Worm (Caenorhabditis elegans) whole organism, late embryonic: Measurements from ENCODE around the gene cki-1.

Source experiments
- ceh-31 ChIP-seq: sonication (generic microtip); optimal IDR thresholded peaks from 2 replicates; lab custom pipeline; 2016; ENCODE audit warnings: missing genetic modification characterization, missing compliant biosample characterization
- che-1 ChIP-seq: sonication (generic microtip); optimal IDR thresholded peaks from 2 replicates; lab custom pipeline; 2016; ENCODE audit warnings: mild to moderate bottlenecking, missing genetic modification characterization, missing compliant biosample characterization
- dmd-4 ChIP-seq: sonication (generic microtip); optimal IDR thresholded peaks from 2 replicates; lab custom pipeline; 2016; ENCODE audit warnings: borderline replicate concordance, missing genetic modification characterization, missing compliant biosample characterization
- elt-2 ChIP-seq: sonication (generic microtip); optimal IDR thresholded peaks from 2 replicates; lab custom pipeline; 2016; ENCODE audit warnings: missing genetic modification reagents, missing genetic modification characterization, missing compliant biosample characterization
- elt-4 ChIP-seq: sonication (generic microtip); optimal IDR thresholded peaks from 2 replicates; lab custom pipeline; 2016; ENCODE audit warnings: missing genetic modification characterization, missing compliant biosample characterization
- fkh-10 ChIP-seq: fragments of 150-350 bp; optimal IDR thresholded peaks from 2 replicates; lab custom pipeline; 2014; ENCODE audit warnings: missing biosample characterization, missing genetic modification reagents, missing genetic modification characterization
- fkh-6 ChIP-seq: sonication (generic microtip); optimal IDR thresholded peaks from 2 replicates; lab custom pipeline; 2016; ENCODE audit warnings: missing genetic modification characterization, missing compliant biosample characterization
- madf-2 ChIP-seq: sonication (generic microtip); optimal IDR thresholded peaks from 2 replicates; lab custom pipeline; 2017; ENCODE audit warnings: missing genetic modification characterization, missing compliant biosample characterization
- nfya-1 ChIP-seq: sonication (generic microtip); optimal IDR thresholded peaks from 2 replicates; lab custom pipeline; 2017; ENCODE audit warnings: missing genetic modification characterization, mild to moderate bottlenecking, missing compliant biosample characterization, antibody characterized with exemption, moderate library complexity
- nhr-11 ChIP-seq: fragments of 150-350 bp; optimal IDR thresholded peaks from 2 replicates; lab custom pipeline; 2014; ENCODE audit warnings: missing biosample characterization, missing genetic modification characterization
- pha-4 ChIP-seq: fragments of 150-350 bp; optimal IDR thresholded peaks from 2 replicates; lab custom pipeline; 2018; ENCODE audit warnings: missing biosample characterization, missing genetic modification reagents, missing genetic modification characterization
- pros-1 ChIP-seq: fragments of 150-350 bp; optimal IDR thresholded peaks from 2 replicates; lab custom pipeline; 2014; ENCODE audit warnings: missing biosample characterization, missing genetic modification reagents, missing genetic modification characterization
- ref-2 ChIP-seq: sonication (generic microtip); optimal IDR thresholded peaks from 2 replicates; lab custom pipeline; 2016; ENCODE audit warnings: missing genetic modification characterization, missing compliant biosample characterization
- tbx-7 ChIP-seq: sonication (generic microtip); optimal IDR thresholded peaks from 2 replicates; lab custom pipeline; 2016; ENCODE audit warnings: missing genotype, missing genetic modification characterization, missing compliant biosample characterization

ce11 chrII:7851480-7851879, 40.4 kb downstream of the cki-1 start:
- no peak for TF ChIP-seq nfya-1 (tag; lab: Kevin White, UChicago)
- no peak for TF ChIP-seq ceh-31 (tag; lab: Kevin White, UChicago)
- no peak for TF ChIP-seq ref-2 (tag; lab: Kevin White, UChicago)
- TF ChIP-seq che-1, result no peak
- TF ChIP-seq nhr-11 (tag; lab: Kevin White, UChicago), result no peak
- no peak for TF ChIP-seq fkh-6 (tag; lab: Kevin White, UChicago)
- TF ChIP-seq tbx-7 (tag; lab: Kevin White, UChicago), result no peak
- no peak for TF ChIP-seq pros-1
- TF ChIP-seq madf-2 (tag; lab: Kevin White, UChicago), result no peak
- TF ChIP-seq elt-4 (tag; lab: Kevin White, UChicago), result no peak
- no peak for TF ChIP-seq fkh-10 (GFP tag; lab: Kevin White, UChicago)
- no peak for TF ChIP-seq pha-4 (tag; lab: Kevin White, UChicago)
- no peak for TF ChIP-seq dmd-4
- TF ChIP-seq elt-2 (tag; lab: Kevin White, UChicago), result no peak
